Fruit fly (Drosophila melanogaster) whole organism, embryonic: ENCODE data around the gene slf.

Source experiments
- CG10274 ChIP-seq: fragments of 200-800 bp; sonication (Bioruptor generic); optimal IDR thresholded peaks from 3 replicates; lab custom pipeline; 2017; ENCODE audit warnings: missing biosample characterization, mild to moderate bottlenecking, missing genetic modification characterization
- CG10366 ChIP-seq: fragments of 200-800 bp; sonication (Bioruptor generic); IDR thresholded peaks from 2 replicates; pipeline ENCODE4 v1.3.6; 2022; ENCODE audit warnings: missing biosample characterization, missing genetic modification characterization
- CG10543 ChIP-seq: fragments of 200-800 bp; sonication (Bioruptor generic); optimal IDR thresholded peaks from 3 replicates; lab custom pipeline; 2017; ENCODE audit warnings: missing biosample characterization, mild to moderate bottlenecking, missing genetic modification characterization, moderate library complexity
- CG12744 ChIP-seq: fragments of 200-800 bp; sonication (Bioruptor generic); optimal IDR thresholded peaks from 2 replicates; lab custom pipeline; 2016; ENCODE audit warnings: missing biosample characterization, missing genetic modification characterization
- CG14667 ChIP-seq: fragments of 200-800 bp; sonication (Bioruptor generic); IDR thresholded peaks from 2 replicates; pipeline ENCODE4 v1.3.6; 2022; ENCODE audit warnings: missing biosample characterization, missing genetic modification characterization
- CG15269 ChIP-seq: fragments of 200-800 bp; sonication (Bioruptor generic); optimal IDR thresholded peaks from 2 replicates; lab custom pipeline; 2018; ENCODE audit warnings: missing biosample characterization, mild to moderate bottlenecking, missing genetic modification characterization, moderate library complexity
- CG16779 ChIP-seq: fragments of 200-800 bp; sonication (Bioruptor generic); IDR thresholded peaks from 2 replicates; pipeline ENCODE4 v1.3.6; 2022; ENCODE audit warnings: missing biosample characterization, missing genetic modification characterization
- CG17612 ChIP-seq: fragments of 200-800 bp; sonication (Bioruptor generic); IDR thresholded peaks from 2 replicates; pipeline ENCODE4 v1.3.6; 2022; ENCODE audit warnings: missing biosample characterization, missing genetic modification characterization
- CG2678 ChIP-seq: fragments of 200-800 bp; sonication (Bioruptor generic); optimal IDR thresholded peaks from 3 replicates; lab custom pipeline; 2019; ENCODE audit warnings: missing biosample characterization, mild to moderate bottlenecking, missing genetic modification characterization, moderate library complexity
- CG31365 ChIP-seq: fragments of 200-800 bp; sonication (Bioruptor generic); optimal IDR thresholded peaks from 2 replicates; lab custom pipeline; 2018; ENCODE audit warnings: missing biosample characterization, mild to moderate bottlenecking, missing genetic modification characterization
- CG32772 ChIP-seq: fragments of 200-800 bp; sonication (Bioruptor generic); IDR thresholded peaks from 2 replicates; pipeline ENCODE4 v1.3.6; 2022; ENCODE audit warnings: missing biosample characterization, missing genetic modification characterization
- CG34422 ChIP-seq: fragments of 200-800 bp; sonication (Bioruptor generic); IDR thresholded peaks from 3 replicates; pipeline ENCODE4 v1.3.6; 2022; ENCODE audit warnings: missing biosample characterization, missing genetic modification characterization
- CG3726 ChIP-seq: fragments of 200-800 bp; sonication (Bioruptor generic); IDR thresholded peaks from 3 replicates; pipeline ENCODE4, ENCODE4 v1.3.6; 2022; ENCODE audit warnings: missing biosample characterization, missing genetic modification characterization
- CG4854 ChIP-seq: fragments of 200-800 bp; sonication (Bioruptor generic); optimal IDR thresholded peaks from 2 replicates; lab custom pipeline; 2016; ENCODE audit warnings: missing biosample characterization, missing genetic modification characterization, inconsistent platforms
- CG5953 ChIP-seq: fragments of 200-800 bp; sonication (Bioruptor generic); IDR thresholded peaks from 2 replicates; pipeline ENCODE4 v1.3.6; 2022; ENCODE audit warnings: missing biosample characterization, missing genetic modification characterization
- CG6791 ChIP-seq: fragments of 200-800 bp; sonication (Bioruptor generic); IDR thresholded peaks from 3 replicates; pipeline ENCODE4 v1.3.6; 2022; ENCODE audit warnings: missing biosample characterization, missing genetic modification characterization; ENCODE audit not compliant: partially characterized antibody
- CG7928 ChIP-seq: fragments of 200-800 bp; sonication (Bioruptor generic); optimal IDR thresholded peaks from 2 replicates; lab custom pipeline; 2017; ENCODE audit warnings: missing biosample characterization, mild to moderate bottlenecking, missing genetic modification characterization
- CG8281 ChIP-seq: fragments of 200-800 bp; sonication (Bioruptor generic); optimal IDR thresholded peaks from 2 replicates; lab custom pipeline; 2018; ENCODE audit warnings: missing biosample characterization, mild to moderate bottlenecking, missing genetic modification characterization, moderate library complexity
- CG8944 ChIP-seq: fragments of 200-800 bp; sonication (Bioruptor generic); optimal IDR thresholded peaks from 3 replicates; lab custom pipeline; 2016; ENCODE audit warnings: missing biosample characterization, missing genetic modification characterization
- Camta ChIP-seq: fragments of 200-800 bp; sonication (Bioruptor generic); optimal IDR thresholded peaks from 2 replicates; lab custom pipeline; 2016; ENCODE audit warnings: missing biosample characterization, missing genetic modification characterization
- Dek ChIP-seq: fragments of 200-800 bp; sonication (Bioruptor generic); optimal IDR thresholded peaks from 3 replicates; lab custom pipeline; 2019; ENCODE audit warnings: missing biosample characterization, mild to moderate bottlenecking, missing genetic modification characterization, moderate library complexity
- Dfd ChIP-seq, 2 experiments: fragments of >200 bp; optimal IDR thresholded peaks; 2 replicates each; lab custom pipeline; 2017; ENCODE audit warnings: missing biosample characterization in 2 of 2, missing genetic modification characterization in 2 of 2
- Gug ChIP-seq: fragments of 200-800 bp; sonication (Bioruptor generic); IDR thresholded peaks from 4 replicates; pipeline ENCODE4 v1.3.6; 2022; ENCODE audit warnings: missing biosample characterization, missing genetic modification characterization
- Hr3 ChIP-seq: fragments of 200-800 bp; sonication (Bioruptor generic); optimal IDR thresholded peaks from 3 replicates; lab custom pipeline; 2016; ENCODE audit warnings: missing biosample characterization, missing genetic modification characterization
- Kr ChIP-seq: fragments of 200-800 bp; sonication (Bioruptor generic); optimal IDR thresholded peaks from 2 replicates; lab custom pipeline; 2017; ENCODE audit warnings: missing biosample characterization, mild to moderate bottlenecking, missing genetic modification characterization
- Nf-YA ChIP-seq: fragments of 200-800 bp; sonication (Bioruptor generic); IDR thresholded peaks from 2 replicates; pipeline ENCODE4 v1.3.6; 2022; ENCODE audit warnings: missing biosample characterization, missing genetic modification characterization
- Nf-YC ChIP-seq: fragments of 200-800 bp; optimal IDR thresholded peaks from 3 replicates; lab custom pipeline; 2019; ENCODE audit warnings: missing biosample characterization, mild to moderate bottlenecking, missing genetic modification characterization, moderate library complexity
- Oaz ChIP-seq: fragments of 200-800 bp; sonication (Bioruptor generic); IDR thresholded peaks from 2 replicates; pipeline ENCODE4 v1.3.6; 2022; ENCODE audit warnings: missing biosample characterization, missing genetic modification characterization
- Rfx ChIP-seq: fragments of 200-800 bp; sonication (Bioruptor generic); IDR thresholded peaks from 2 replicates; pipeline ENCODE4 v1.3.6; 2022; ENCODE audit warnings: missing biosample characterization, missing genetic modification characterization
- Six4 ChIP-seq: fragments of 200-800 bp; sonication (Bioruptor generic); optimal IDR thresholded peaks from 2 replicates; lab custom pipeline; 2016; ENCODE audit warnings: missing biosample characterization, missing genetic modification characterization
- Tbp ChIP-seq: fragments of >200 bp; optimal IDR thresholded peaks from 2 replicates; lab custom pipeline; 2018; ENCODE audit warnings: missing biosample characterization, missing genetic modification characterization
- Xbp1 ChIP-seq: fragments of 200-800 bp; sonication (Bioruptor generic); optimal IDR thresholded peaks from 3 replicates; lab custom pipeline; 2016; ENCODE audit warnings: missing biosample characterization, mild to moderate bottlenecking, missing genetic modification characterization
- bigmax ChIP-seq: fragments of 200-800 bp; sonication (Bioruptor generic); optimal IDR thresholded peaks from 2 replicates; lab custom pipeline; 2018; ENCODE audit warnings: missing biosample characterization, mild to moderate bottlenecking, missing genetic modification characterization
- dmrt11E ChIP-seq: fragments of 200-800 bp; sonication (Bioruptor generic); optimal IDR thresholded peaks from 3 replicates; lab custom pipeline; 2018; ENCODE audit warnings: missing biosample characterization, mild to moderate bottlenecking, missing genetic modification characterization, moderate library complexity
- ewg ChIP-seq: fragments of 200-800 bp; sonication (Bioruptor generic); optimal IDR thresholded peaks from 3 replicates; lab custom pipeline; 2017; ENCODE audit warnings: mild to moderate bottlenecking, missing biosample characterization, missing genetic modification reagents, missing genetic modification characterization
- fd96Cb ChIP-seq: fragments of 200-800 bp; sonication (Bioruptor generic); optimal IDR thresholded peaks from 2 replicates; lab custom pipeline; 2018; ENCODE audit warnings: missing biosample characterization, mild to moderate bottlenecking, missing genetic modification characterization, moderate library complexity
- ftz-f1 ChIP-seq: fragments of 200-800 bp; sonication (Bioruptor generic); optimal IDR thresholded peaks from 2 replicates; lab custom pipeline; 2016; ENCODE audit warnings: missing biosample characterization, missing genetic modification characterization
- her ChIP-seq: fragments of 200-800 bp; sonication (Bioruptor generic); optimal IDR thresholded peaks from 2 replicates; lab custom pipeline; 2016; ENCODE audit warnings: missing biosample characterization, missing genetic modification characterization
- kah ChIP-seq: fragments of 200-800 bp; sonication (Bioruptor generic); optimal IDR thresholded peaks from 2 replicates; lab custom pipeline; 2018; ENCODE audit warnings: missing biosample characterization, mild to moderate bottlenecking, missing genetic modification characterization
- mld ChIP-seq: fragments of 200-800 bp; sonication (Bioruptor generic); IDR thresholded peaks from 3 replicates; pipeline ENCODE4 v1.3.6; 2022; ENCODE audit warnings: missing biosample characterization, missing genetic modification characterization; ENCODE audit not compliant: partially characterized antibody
- pan ChIP-seq, 4 experiments: fragments of >200 bp in 3 of 4; fragments of 200-800 bp in 1 of 4; sonication (Bioruptor generic) in 1 of 4; optimal IDR thresholded peaks in 3 of 4; IDR thresholded peaks in 1 of 4; 2 replicates each; pipeline versions ENCODE4 v1.3.6 to Lab custom; 2017 to 2022; ENCODE audit warnings: missing biosample characterization in 2 of 4, missing genetic modification characterization in 2 of 4, mixed read lengths in 1 of 4
- pho ChIP-seq: fragments of 200-800 bp; sonication (Bioruptor generic); optimal IDR thresholded peaks from 2 replicates; lab custom pipeline; 2016; ENCODE audit warnings: missing biosample characterization, missing genetic modification characterization
- salm ChIP-seq: fragments of 200-800 bp; sonication (Bioruptor generic); optimal IDR thresholded peaks from 2 replicates; lab custom pipeline; 2018; ENCODE audit warnings: missing biosample characterization, mild to moderate bottlenecking, missing genetic modification characterization
- sim ChIP-seq: fragments of 200-800 bp; sonication (Bioruptor generic); IDR thresholded peaks from 2 replicates; pipeline ENCODE4 v1.3.6; 2022; ENCODE audit warnings: missing biosample characterization, missing genetic modification characterization
- sr ChIP-seq: fragments of 200-800 bp; sonication (Bioruptor generic); IDR thresholded peaks from 3 replicates; pipeline ENCODE4 v1.3.6; 2022; ENCODE audit warnings: missing biosample characterization, missing genetic modification characterization
- stc ChIP-seq: fragments of 200-800 bp; sonication (Bioruptor generic); IDR thresholded peaks from 2 replicates; pipeline ENCODE4 v1.3.6; 2022; ENCODE audit warnings: missing biosample characterization, missing genetic modification characterization
- trh ChIP-seq: fragments of 200-800 bp; sonication (Bioruptor generic); optimal IDR thresholded peaks from 2 replicates; lab custom pipeline; 2016; ENCODE audit warnings: missing biosample characterization, missing genetic modification characterization
- tx ChIP-seq: fragments of 200-800 bp; sonication (Bioruptor generic); optimal IDR thresholded peaks from 2 replicates; lab custom pipeline; 2016; ENCODE audit warnings: missing biosample characterization, missing genetic modification characterization
- vnd ChIP-seq: fragments of 200-800 bp; sonication (Bioruptor generic); IDR thresholded peaks from 3 replicates; pipeline ENCODE4 v1.3.6; 2022; ENCODE audit warnings: missing biosample characterization, missing genetic modification characterization; ENCODE audit not compliant: partially characterized antibody
- wor ChIP-seq: fragments of 200-800 bp; sonication (Bioruptor generic); IDR thresholded peaks from 2 replicates; pipeline ENCODE4 v1.3.6; 2022; ENCODE audit warnings: missing biosample characterization, missing genetic modification characterization
- zen2 ChIP-seq: fragments of 200-800 bp; sonication (Bioruptor generic); IDR thresholded peaks from 3 replicates; pipeline ENCODE4 v1.3.6; 2022; ENCODE audit warnings: missing biosample characterization, missing genetic modification characterization; ENCODE audit not compliant: partially characterized antibody

slf gene

dm6 chr2L:4850356-4850755 is 48.6 kb upstream of the slf start, which contains the start of the genes mRpS2 and Mon1 (continued):
- peak; percentile 98 for TF ChIP-seq stc (GFP tag; lab: Robert Waterston, UW)
- TF ChIP-seq CG17612 (GFP tag; lab: Robert Waterston, UW), result peak; percentile 95
- TF ChIP-seq Dfd (GFP tag; optimal IDR thresholded peaks at IDR 0.05; lab: Kevin White, UChicago), result no peak
- peak; percentile 69 for TF ChIP-seq bigmax (GFP tag; lab: Kevin White, UChicago)
- TF ChIP-seq salm, result peak; percentile 72
- TF ChIP-seq CG6791, result no peak
- TF ChIP-seq ewg (GFP tag; lab: Kevin White, UChicago), result peak; percentile 88
- peak; percentile 61 for TF ChIP-seq ftz-f1 (GFP tag; lab: Kevin White, UChicago)
- peak; percentile 48 for TF ChIP-seq CG31365 (tag; lab: Kevin White, UChicago)
- TF ChIP-seq Tbp (GFP tag; lab: Kevin White, UChicago), result no peak
- TF ChIP-seq CG5953, result peak; percentile 95
- TF ChIP-seq trh (GFP tag; lab: Kevin White, UChicago), result peak; percentile 84
- TF ChIP-seq Rfx (GFP tag; lab: Robert Waterston, UW), result peak; percentile 97
- peak; percentile 16 for TF ChIP-seq Kr (GFP tag; lab: Kevin White, UChicago)
- TF ChIP-seq CG14667 (GFP tag; lab: Robert Waterston, UW), result peak; percentile 96
- peak; percentile 88 for TF ChIP-seq Oaz (GFP tag; lab: Robert Waterston, UW)
- no peak for TF ChIP-seq mld (GFP tag; lab: Robert Waterston, UW)
- peak; percentile 69 for TF ChIP-seq CG8944 (GFP tag; lab: Kevin White, UChicago)
- TF ChIP-seq zen2, result no peak
- TF ChIP-seq CG10366 (GFP tag; lab: Robert Waterston, UW), result peak; percentile 96
- no peak for TF ChIP-seq pan (optimal IDR thresholded peaks at IDR 0.05; lab: Kevin White, UChicago)
- peak in 1 of 2 experiments; percentile 99 for TF ChIP-seq pan (GFP tag; optimal IDR thresholded peaks at IDR 0.05 in 1 of 2, IDR thresholded peaks at IDR 0.05 in 1 of 2)
- peak; percentile 60 for TF ChIP-seq CG10274 (GFP tag; lab: Kevin White, UChicago)
- TF ChIP-seq Camta (GFP tag; lab: Kevin White, UChicago), result peak; percentile 75
- TF ChIP-seq Gug (GFP tag; lab: Robert Waterston, UW), result peak; percentile 91
- TF ChIP-seq CG2678 (tag; lab: Kevin White, UChicago), result peak; percentile 97
- peak; percentile 94 for TF ChIP-seq fd96Cb (tag; lab: Kevin White, UChicago)
- TF ChIP-seq wor (GFP tag; lab: Robert Waterston, UW), result peak; percentile 89
- peak; percentile 96 for TF ChIP-seq CG15269
- peak; percentile 84 for TF ChIP-seq CG4854 (GFP tag; lab: Kevin White, UChicago)
- peak; percentile 84 for TF ChIP-seq Nf-YC (tag; lab: Kevin White, UChicago)
- peak; percentile 92 for TF ChIP-seq Six4 (GFP tag; lab: Kevin White, UChicago)
- TF ChIP-seq CG3726 (GFP tag; lab: Robert Waterston, UW), result peak; percentile 88
- peak; percentile 96 for TF ChIP-seq Xbp1 (GFP tag; lab: Kevin White, UChicago)
- TF ChIP-seq her (GFP tag; lab: Kevin White, UChicago), result peak; percentile 70
- peak; percentile 96 for TF ChIP-seq Hr3 (GFP tag; lab: Kevin White, UChicago)
- peak; percentile 95 for TF ChIP-seq CG32772 (GFP tag; lab: Robert Waterston, UW)
- TF ChIP-seq CG10543 (GFP tag; lab: Kevin White, UChicago), result peak; percentile 72
- peak; percentile 65 for TF ChIP-seq CG12744 (GFP tag; lab: Kevin White, UChicago)
- peak; percentile 88 for TF ChIP-seq Nf-YA (GFP tag; lab: Robert Waterston, UW)
- peak; percentile 70 for TF ChIP-seq kah (GFP tag; lab: Kevin White, UChicago)
- TF ChIP-seq sr, result peak; percentile 78; the same call in 2 of the 3 replicates
- TF ChIP-seq CG7928 (GFP tag; lab: Kevin White, UChicago), result peak; percentile 68
- TF ChIP-seq CG8281 (tag; lab: Kevin White, UChicago), result peak; percentile 81
- peak; percentile 67 for TF ChIP-seq tx
- TF ChIP-seq dmrt11E, result peak; percentile 88
- peak; percentile 98 for TF ChIP-seq CG34422
- no peak for TF ChIP-seq vnd (GFP tag; lab: Robert Waterston, UW)
- TF ChIP-seq CG16779 (GFP tag; lab: Robert Waterston, UW), result 0 out of 2 replicates have a peak, but pooled peaks have one; percentile 63
- TF ChIP-seq Dek, result peak; percentile 94
- TF ChIP-seq sim (GFP tag; lab: Robert Waterston, UW), result peak; percentile 81
- TF ChIP-seq pho (GFP tag; lab: Kevin White, UChicago), result peak; percentile 71
